Fruit fly (Drosophila melanogaster): ENCODE measurements around the gene CG11951.

Gene CG11951

dm6 chr3R:29210542-29211393 is 27.8 kb downstream of the CG11951 start (continued):
- TF ChIP-seq dac (GFP tag; optimal IDR thresholded peaks at IDR 0.05) (peak; percentile 79), CG10631 (GFP tag; optimal IDR thresholded peaks at IDR 0.05) (peak; percentile 78), OdsH (GFP tag; optimal IDR thresholded peaks at IDR 0.05) (peak; percentile 75), CG6792 (GFP tag; optimal IDR thresholded peaks at IDR 0.05) (peak; percentile 38), CG4318 (GFP tag; optimal IDR thresholded peaks at IDR 0.05) (peak; percentile 87), spab (GFP tag; optimal IDR thresholded peaks at IDR 0.05) (peak; percentile 63), Blimp-1 (GFP tag; optimal IDR thresholded peaks at IDR 0.05) (peak; percentile 33), Sox102F (GFP tag; optimal IDR thresholded peaks at IDR 0.05) (peak; percentile 69), CG3032 (tag; optimal IDR thresholded peaks at IDR 0.05) (peak; percentile 60), CG8632 (GFP tag; optimal IDR thresholded peaks at IDR 0.05) (peak; percentile 47), topi (GFP tag; optimal IDR thresholded peaks at IDR 0.05) (peak; percentile 43), dsx (GFP tag; optimal IDR thresholded peaks at IDR 0.05; ENCODE audit: poor library complexity, severe bottlenecking) (peak; percentile 72), esn (GFP tag; optimal IDR thresholded peaks at IDR 0.05) (peak; percentile 39), Eip93F (GFP tag; optimal IDR thresholded peaks at IDR 0.05) (no peak), CG34406 (GFP tag; optimal IDR thresholded peaks at IDR 0.05) (peak; percentile 59), fd59A (GFP tag; optimal IDR thresholded peaks at IDR 0.05) (peak; percentile 77), vri (GFP tag; optimal IDR thresholded peaks at IDR 0.05) (peak; percentile 56), CG1621 (tag; optimal IDR thresholded peaks at IDR 0.05) (peak; percentile 60), eg (GFP tag; IDR thresholded peaks at IDR 0.05) (peak; percentile 93), CG31627 (GFP tag; optimal IDR thresholded peaks at IDR 0.05) (peak; percentile 24), CG15336 (GFP tag; IDR thresholded peaks at IDR 0.05) (peak; percentile 85), CG11762 (GFP tag; optimal IDR thresholded peaks at IDR 0.05; ENCODE audit: insufficient read depth) (no peak), CG8119 (GFP tag; IDR thresholded peaks at IDR 0.05) (peak; percentile 88), Ets96B (tag; optimal IDR thresholded peaks at IDR 0.05) (peak; percentile 67), Ets21C (GFP tag; optimal IDR thresholded peaks at IDR 0.05) (no peak), Smox (GFP tag; optimal IDR thresholded peaks at IDR 0.05) (no peak), CG10669 (GFP tag; optimal IDR thresholded peaks at IDR 0.05) (peak; percentile 62), CG6276 (GFP tag; optimal IDR thresholded peaks at IDR 0.05) (peak; percentile 87)

- no peak for TF ChIP-seq ss (GFP tag; optimal IDR thresholded peaks at IDR 0.05)
- TF ChIP-seq dsx (GFP tag; optimal IDR thresholded peaks at IDR 0.05; ENCODE audit: poor library complexity, severe bottlenecking), result peak; percentile 95
Observed at dm6 chr3R:29210091-29210490, 28.4 kb downstream of the CG11951 start.

- peak; percentile 78 for TF ChIP-seq CG1621 (tag; optimal IDR thresholded peaks at IDR 0.05)
- peak; percentile 95 for TF ChIP-seq CG32006 (GFP tag; optimal IDR thresholded peaks at IDR 0.05)
- peak; percentile 84 for TF ChIP-seq Ets96B (tag; optimal IDR thresholded peaks at IDR 0.05)
- TF ChIP-seq CG34406 (GFP tag; optimal IDR thresholded peaks at IDR 0.05), result peak; percentile 50
- TF ChIP-seq CG6276 (GFP tag; optimal IDR thresholded peaks at IDR 0.05), result peak; percentile 88
- no peak for TF ChIP-seq CG6854 (GFP tag; optimal IDR thresholded peaks at IDR 0.05)
- peak; percentile 43 for TF ChIP-seq Smox (GFP tag; optimal IDR thresholded peaks at IDR 0.05)
- no peak for TF ChIP-seq Blimp-1 (GFP tag; optimal IDR thresholded peaks at IDR 0.05)
- peak; percentile 22 for TF ChIP-seq vri (GFP tag; optimal IDR thresholded peaks at IDR 0.05)
- TF ChIP-seq fkh (GFP tag; optimal IDR thresholded peaks at IDR 0.05), result no peak
- TF ChIP-seq CG31627 (GFP tag; optimal IDR thresholded peaks at IDR 0.05), result peak; percentile 32
- peak; percentile 48 for TF ChIP-seq CG6792 (GFP tag; optimal IDR thresholded peaks at IDR 0.05)
- peak; percentile 25 for TF ChIP-seq cyc (GFP tag; optimal IDR thresholded peaks at IDR 0.05)
- TF ChIP-seq Hr4 (GFP tag; optimal IDR thresholded peaks at IDR 0.05), result peak; percentile 95
- peak; percentile 84 for TF ChIP-seq achi (GFP tag; optimal IDR thresholded peaks at IDR 0.05)
- TF ChIP-seq salr (GFP tag; optimal IDR thresholded peaks at IDR 0.05), result peak; percentile 62 to 75
- peak; percentile 70 for TF ChIP-seq net (GFP tag; optimal IDR thresholded peaks at IDR 0.05)
- peak; percentile 73 for TF ChIP-seq svp (GFP tag)
- TF ChIP-seq Sox15 (GFP tag; optimal IDR thresholded peaks at IDR 0.05), result no peak
- TF ChIP-seq CG8119 (GFP tag; IDR thresholded peaks at IDR 0.05), result peak; percentile 95
- no peak for TF ChIP-seq Eip93F (GFP tag; optimal IDR thresholded peaks at IDR 0.05)
- peak; percentile 86 for TF ChIP-seq CG10631 (GFP tag; optimal IDR thresholded peaks at IDR 0.05)
- peak; percentile 76 for TF ChIP-seq fd59A (GFP tag; optimal IDR thresholded peaks at IDR 0.05)
- TF ChIP-seq CG11902 (GFP tag; optimal IDR thresholded peaks at IDR 0.05), result peak; percentile 5
- peak; percentile 73 for TF ChIP-seq CG10669 (GFP tag; optimal IDR thresholded peaks at IDR 0.05)
- TF ChIP-seq Eip75B (GFP tag; optimal IDR thresholded peaks at IDR 0.05), result peak; percentile 81
- peak; percentile 59 for TF ChIP-seq CG9139 (GFP tag; optimal IDR thresholded peaks at IDR 0.05)
- peak; percentile 80 for TF ChIP-seq CG3032 (tag; optimal IDR thresholded peaks at IDR 0.05)
- peak; percentile 88 for TF ChIP-seq dac (GFP tag; optimal IDR thresholded peaks at IDR 0.05)
- TF ChIP-seq CG3919 (GFP tag; optimal IDR thresholded peaks at IDR 0.05), result peak; percentile 79
- TF ChIP-seq dsx (GFP tag; optimal IDR thresholded peaks at IDR 0.05; ENCODE audit: poor library complexity, severe bottlenecking), result peak; percentile 82
Observed at dm6 chr3R:29207996-29208395, 30.5 kb downstream of the CG11951 start.
